Fruit fly (Drosophila melanogaster) whole organism, pupa: Measurements from ENCODE around the gene Slc25A46a.

Source experiments
- CG10348 ChIP-seq: fragments of 200-800 bp; sonication (Bioruptor generic); IDR thresholded peaks from 2 replicates; pipeline ENCODE4 v1.3.6; 2022; ENCODE audit warnings: missing biosample characterization, missing genetic modification characterization
- CG12605 ChIP-seq: fragments of 200-800 bp; sonication (Bioruptor generic); IDR thresholded peaks from 2 replicates; pipeline ENCODE4 v1.3.6; 2022; ENCODE audit warnings: missing biosample characterization, missing genetic modification characterization
- CG13204 ChIP-seq: fragments of 200-800 bp; sonication (Bioruptor generic); optimal IDR thresholded peaks from 2 replicates; lab custom pipeline; 2018; ENCODE audit warnings: missing biosample characterization, mild to moderate bottlenecking, missing genetic modification characterization, moderate library complexity
- CG14655 ChIP-seq: fragments of 200-800 bp; sonication (Bioruptor generic); optimal IDR thresholded peaks from 3 replicates; lab custom pipeline; 2017; ENCODE audit warnings: mild to moderate bottlenecking, missing biosample characterization, missing genetic modification reagents, missing genetic modification characterization
- CG15710 ChIP-seq: fragments of 200-800 bp; sonication (Bioruptor generic); optimal IDR thresholded peaks from 2 replicates; lab custom pipeline; 2018; ENCODE audit warnings: missing biosample characterization, mild to moderate bottlenecking, missing genetic modification characterization, moderate library complexity
- CG17806 ChIP-seq: fragments of 200-800 bp; sonication (Bioruptor generic); optimal IDR thresholded peaks from 2 replicates; lab custom pipeline; 2018; ENCODE audit warnings: missing biosample characterization, mild to moderate bottlenecking, missing genetic modification characterization, moderate library complexity
- CG32121 ChIP-seq: fragments of 200-800 bp; sonication (Bioruptor generic); IDR thresholded peaks from 2 replicates; pipeline ENCODE4 v1.3.6; 2022; ENCODE audit warnings: missing biosample characterization, missing genetic modification characterization
- CG34367 ChIP-seq: fragments of 200-800 bp; sonication (Bioruptor generic); optimal IDR thresholded peaks from 2 replicates; lab custom pipeline; 2018; ENCODE audit warnings: missing biosample characterization, mild to moderate bottlenecking, missing genetic modification characterization
- CG4496 ChIP-seq: fragments of 200-800 bp; sonication (Bioruptor generic); IDR thresholded peaks from 3 replicates; pipeline ENCODE4 v1.3.6; 2022; ENCODE audit warnings: missing biosample characterization, missing genetic modification characterization
- CG8159 ChIP-seq: fragments of 200-800 bp; sonication (Bioruptor generic); optimal IDR thresholded peaks from 3 replicates; lab custom pipeline; 2018; ENCODE audit warnings: missing biosample characterization, mild to moderate bottlenecking, missing genetic modification characterization, moderate library complexity
- CG8301 ChIP-seq: fragments of 200-800 bp; sonication (Bioruptor generic); optimal IDR thresholded peaks from 2 replicates; lab custom pipeline; 2018; ENCODE audit warnings: missing biosample characterization, mild to moderate bottlenecking, missing genetic modification characterization
- CG9948 ChIP-seq: fragments of 200-800 bp; sonication (Bioruptor generic); optimal IDR thresholded peaks from 2 replicates; lab custom pipeline; 2018; ENCODE audit warnings: missing biosample characterization, mild to moderate bottlenecking, missing genetic modification characterization, moderate library complexity
- D1 ChIP-seq: fragments of 200-800 bp; sonication (Bioruptor generic); optimal IDR thresholded peaks from 2 replicates; lab custom pipeline; 2018; ENCODE audit warnings: missing biosample characterization, mild to moderate bottlenecking, missing genetic modification characterization, moderate library complexity
- EcR ChIP-seq: fragments of 200-800 bp; sonication (Bioruptor generic); optimal IDR thresholded peaks from 3 replicates; lab custom pipeline; 2019; ENCODE audit warnings: missing biosample characterization, missing genetic modification characterization, mild to moderate bottlenecking, moderate library complexity, missing genetic modification reagents
- Ets98B ChIP-seq: fragments of 200-800 bp; sonication (Bioruptor generic); IDR thresholded peaks from 2 replicates; pipeline ENCODE4 v1.3.6; 2022; ENCODE audit warnings: missing biosample characterization, missing genetic modification characterization
- Pif1A ChIP-seq: fragments of 200-800 bp; sonication (Bioruptor generic); optimal IDR thresholded peaks from 3 replicates; lab custom pipeline; 2016; ENCODE audit warnings: missing biosample characterization, missing genetic modification characterization
- Pif1B ChIP-seq: fragments of 200-800 bp; sonication (Bioruptor generic); optimal IDR thresholded peaks from 3 replicates; lab custom pipeline; 2016; ENCODE audit warnings: missing biosample characterization, missing genetic modification characterization
- Snoo ChIP-seq: fragments of 200-800 bp; sonication (Bioruptor generic); optimal IDR thresholded peaks from 3 replicates; lab custom pipeline; 2017; ENCODE audit warnings: missing biosample characterization, mild to moderate bottlenecking, missing genetic modification characterization, inconsistent platforms
- fd96Ca ChIP-seq: fragments of 200-800 bp; sonication (Bioruptor generic); IDR thresholded peaks from 3 replicates; pipeline ENCODE4 v1.3.6; 2022; ENCODE audit warnings: missing biosample characterization, missing genetic modification characterization
- gl ChIP-seq: fragments of 200-800 bp; sonication (Bioruptor generic); optimal IDR thresholded peaks from 2 replicates; lab custom pipeline; 2018; ENCODE audit warnings: missing biosample characterization, mild to moderate bottlenecking, missing genetic modification characterization
- rn ChIP-seq: fragments of 200-800 bp; sonication (Bioruptor generic); IDR thresholded peaks from 2 replicates; pipeline ENCODE4 v1.3.6; 2022; ENCODE audit warnings: missing biosample characterization, missing genetic modification characterization

The Slc25A46a gene

DNA sequence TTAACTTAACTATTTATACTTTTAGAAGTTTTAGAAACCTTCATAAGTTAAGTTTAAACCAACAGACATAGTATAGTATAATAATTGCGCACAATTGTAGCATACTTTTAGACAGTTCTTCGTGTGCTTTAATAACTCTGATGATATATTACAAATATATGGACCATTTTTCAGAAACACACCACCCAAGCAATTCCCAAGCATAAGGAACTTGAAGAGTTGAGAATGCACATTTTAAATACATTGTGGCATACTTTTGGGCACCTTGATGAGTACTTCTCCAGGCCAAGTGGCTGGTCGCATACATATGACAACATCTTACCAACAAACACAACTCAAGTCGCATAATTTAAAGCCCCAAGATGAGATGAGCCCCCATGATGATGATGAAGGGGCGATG lies 14.0 kb upstream of the Slc25A46a start:
- no peak for TF ChIP-seq CG15710
- no peak for TF ChIP-seq rn (GFP tag; lab: Robert Waterston, UW)
- TF ChIP-seq Pif1A (GFP tag; lab: Kevin White, UChicago) = no peak

DNA sequence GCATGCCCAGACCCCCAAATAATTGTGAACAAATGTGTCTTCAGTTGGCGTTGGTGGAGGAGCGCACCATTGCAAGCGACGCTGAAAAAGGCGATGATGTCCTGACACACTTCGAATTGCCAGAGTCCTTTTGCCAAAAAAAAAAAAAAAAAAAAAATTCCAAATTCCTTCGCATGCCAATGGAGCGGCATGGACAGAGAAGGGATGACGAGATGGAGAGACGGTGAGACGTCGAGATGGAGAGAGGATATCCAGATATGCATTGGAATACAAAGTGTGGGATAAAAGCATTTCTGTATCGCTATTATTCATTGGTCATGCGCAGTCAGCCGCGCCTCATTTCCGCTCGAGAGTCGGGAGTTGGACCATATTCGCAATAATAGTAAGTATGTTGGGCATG lies 12.0 kb upstream of the Slc25A46a start:
- TF ChIP-seq CG9948 (tag; lab: Kevin White, UChicago) (no peak), Pif1A (GFP tag; lab: Kevin White, UChicago) (no peak), Ets98B (no peak), CG34367 (no peak), Snoo (tag; lab: Kevin White, UChicago) (no peak), EcR (GFP tag; lab: Kevin White, UChicago) (no peak)

DNA sequence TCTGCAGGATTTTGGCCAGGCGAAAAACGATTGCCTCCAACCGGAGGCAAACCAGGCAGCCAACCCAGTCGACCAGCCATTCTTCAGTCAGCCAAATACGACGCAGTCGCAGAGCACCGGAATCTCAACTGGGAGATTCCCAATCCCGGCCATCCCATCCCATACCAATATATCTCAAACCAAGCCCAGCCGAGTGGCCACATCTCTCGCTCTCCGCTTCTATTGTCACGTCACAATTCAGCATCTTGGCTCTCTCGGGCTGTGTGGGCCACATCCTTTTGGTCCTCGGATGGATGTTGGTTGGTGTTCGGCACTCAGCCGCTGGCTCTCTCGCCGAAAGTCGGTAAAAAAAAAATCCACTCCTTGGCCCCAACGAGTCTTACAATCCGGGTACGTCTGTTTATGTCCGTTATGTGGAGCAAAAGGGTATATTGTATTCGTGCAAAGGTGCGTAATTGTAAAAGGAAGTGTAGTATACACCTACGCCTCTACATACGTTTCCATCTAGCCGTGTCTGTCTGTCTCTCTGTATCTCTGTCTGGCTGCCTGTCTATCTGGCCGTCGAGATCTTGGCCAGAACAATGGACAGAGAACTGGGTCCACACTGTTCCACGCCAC lies 10.3 kb upstream of the Slc25A46a start, which contains the start of gene mmd:
mmd (minus strand) TSS at position 3 of the 618 bp plus-strand sequence.
- TF ChIP-seq Pif1A (GFP tag; lab: Kevin White, UChicago) (no peak), D1 (tag; lab: Kevin White, UChicago) (no peak), CG13204 (no peak), CG17806 (tag; lab: Kevin White, UChicago) (no peak), CG14655 (GFP tag; lab: Kevin White, UChicago) (no peak), gl (tag; lab: Kevin White, UChicago) (no peak), CG34367 (no peak), CG32121 (no peak), CG4496 (no peak), EcR (GFP tag; lab: Kevin White, UChicago) (no peak), fd96Ca (GFP tag; lab: Robert Waterston, UW) (no peak), rn (GFP tag; lab: Robert Waterston, UW) (no peak)

DNA sequence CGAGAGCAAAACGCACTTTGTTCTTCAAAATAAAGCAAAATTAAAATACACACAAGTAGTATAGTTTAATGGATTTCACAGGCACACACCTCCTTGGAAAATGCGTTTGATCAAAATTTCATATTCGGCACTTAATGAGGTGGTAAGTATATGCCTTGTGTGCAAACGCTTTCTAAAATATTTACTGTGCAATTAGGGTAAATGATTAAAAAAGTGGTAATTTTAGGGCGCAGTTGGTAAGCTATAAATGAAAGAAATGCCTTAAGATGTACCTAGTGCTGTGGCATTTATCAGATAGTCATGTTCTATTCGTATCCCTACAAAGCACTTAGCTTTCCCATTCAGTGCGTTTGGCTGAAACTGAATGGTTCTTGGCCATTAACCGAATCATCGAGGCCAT lies 9.4 kb upstream of the Slc25A46a start, which contains the start of gene Or13a:
Or13a (plus strand) TSS at position 301 of the 400 bp plus-strand sequence.
- no peak for TF ChIP-seq CG32121
- TF ChIP-seq CG14655 (GFP tag; lab: Kevin White, UChicago) = no peak
- no peak for TF ChIP-seq Snoo (tag; lab: Kevin White, UChicago)
- TF ChIP-seq CG13204 = no peak
- TF ChIP-seq CG8301 (tag; lab: Kevin White, UChicago) = no peak
- TF ChIP-seq CG12605 = no peak
- no peak for TF ChIP-seq rn (GFP tag; lab: Robert Waterston, UW)
- TF ChIP-seq gl (tag; lab: Kevin White, UChicago) = no peak
- no peak for TF ChIP-seq CG15710
- TF ChIP-seq CG34367 = no peak
- no peak for TF ChIP-seq fd96Ca (GFP tag; lab: Robert Waterston, UW)
- TF ChIP-seq Pif1A (GFP tag; lab: Kevin White, UChicago) = no peak
- TF ChIP-seq CG8159 (tag; lab: Kevin White, UChicago) = no peak
- TF ChIP-seq CG17806 (tag; lab: Kevin White, UChicago) = no peak
- TF ChIP-seq CG4496 = no peak
- TF ChIP-seq D1 (tag; lab: Kevin White, UChicago) = no peak
- TF ChIP-seq, all 21 proteins: peak for 0

DNA sequence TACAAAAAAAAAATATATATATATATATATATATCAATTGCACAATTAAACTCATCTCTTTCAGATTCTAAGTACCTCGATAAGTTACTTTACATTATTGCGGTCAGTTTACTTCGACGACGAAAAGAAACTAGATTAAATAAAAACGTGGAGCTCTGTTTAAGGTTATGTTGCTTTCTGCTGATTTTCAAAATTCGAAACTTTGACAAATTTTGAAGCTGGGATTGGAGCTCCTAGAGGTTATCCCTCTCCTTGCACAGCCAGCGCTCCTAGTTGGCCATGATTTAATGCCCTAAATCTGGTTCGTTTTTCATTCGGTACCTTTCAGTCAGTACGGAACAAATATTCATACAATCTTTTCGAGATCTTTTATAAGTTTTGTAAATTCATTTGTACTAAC lies 7.0 kb upstream of the Slc25A46a start, which contains the start of gene CG42766:
CG42766 (plus strand) TSS at position 301 of the 400 bp plus-strand sequence.
- no peak for TF ChIP-seq gl (tag; lab: Kevin White, UChicago)
- TF ChIP-seq CG13204 = no peak
- TF ChIP-seq D1 (tag; lab: Kevin White, UChicago) = no peak
- no peak for TF ChIP-seq Pif1B
- TF ChIP-seq EcR (GFP tag; lab: Kevin White, UChicago) = no peak
- no peak for TF ChIP-seq CG9948 (tag; lab: Kevin White, UChicago)
- TF ChIP-seq CG32121 = no peak
- TF ChIP-seq CG10348 (GFP tag; lab: Robert Waterston, UW) = no peak
- no peak for TF ChIP-seq CG4496
- no peak for TF ChIP-seq fd96Ca (GFP tag; lab: Robert Waterston, UW)
- no peak for TF ChIP-seq rn (GFP tag; lab: Robert Waterston, UW)

- TF ChIP-seq EcR (GFP tag; lab: Kevin White, UChicago) (no peak), CG17806 (tag; lab: Kevin White, UChicago) (no peak), rn (GFP tag; lab: Robert Waterston, UW) (no peak), CG13204 (no peak), CG14655 (GFP tag; lab: Kevin White, UChicago) (no peak)
Observed at dm6 chrX:15982844-15983243, 728 bp upstream of the Slc25A46a start, which contains the start of gene Cep164. Gene Cep164, minus strand, starts transcription at chrX:15982944.

- TF ChIP-seq CG9948 (tag; lab: Kevin White, UChicago) (no peak), CG15710 (peak; percentile 9), CG8301 (tag; lab: Kevin White, UChicago) (no peak)
Observed at dm6 chrX:15986654-15987053, 3.1 kb downstream of the Slc25A46a start, which contains the start of gene ND-20. Gene ND-20, minus strand, starts transcription at chrX:15986808.
